Worm (Caenorhabditis elegans): Measurements from ENCODE around the gene K03B4.1.

DNA sequence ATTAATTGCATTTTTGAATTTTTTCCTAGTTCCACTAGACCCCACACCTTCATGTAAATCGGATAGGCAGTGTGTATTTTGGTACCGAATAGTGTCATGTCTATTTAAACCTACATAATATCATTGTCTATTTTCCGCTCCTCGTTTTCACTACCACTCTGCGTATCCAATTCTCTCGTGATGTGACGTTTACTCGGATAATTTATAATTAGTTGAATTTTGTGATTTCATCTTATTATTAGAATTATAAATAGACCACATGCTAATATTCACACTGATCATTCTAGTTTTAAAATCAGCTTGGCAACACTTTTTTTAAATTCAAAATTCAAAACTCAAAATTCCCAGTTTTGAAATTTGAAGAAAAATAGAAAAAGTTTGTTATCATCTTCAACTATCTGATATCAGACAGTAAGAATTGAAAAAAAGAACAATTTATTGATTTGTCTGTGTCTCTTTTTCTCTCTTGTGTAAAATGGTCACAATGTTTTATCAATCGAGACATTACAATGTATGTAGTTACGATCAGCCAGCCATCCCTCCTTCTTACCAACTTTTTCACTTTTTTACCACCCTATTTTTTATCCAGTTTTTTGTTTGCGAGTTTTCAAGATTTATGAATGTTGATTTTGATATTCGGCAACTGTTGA lies 48.5 kb upstream of the K03B4.1 start:
- TF ChIP-seq T26A5.8 (tag; optimal IDR thresholded peaks at IDR 0.05) (no peak), lsy-27 (tag; optimal IDR thresholded peaks at IDR 0.05; ENCODE audit: borderline replicate concordance, insufficient read depth) (no peak), F49E8.2 (tag; optimal IDR thresholded peaks at IDR 0.05; ENCODE audit: insufficient read depth) (no peak), ztf-28 (GFP tag; IDR thresholded peaks at IDR 0.05) (no peak), snpc-4 (GFP tag; optimal IDR thresholded peaks at IDR 0.05) (no peak), snpc-4 (tag; optimal IDR thresholded peaks at IDR 0.05) (no peak), dox-1 (GFP tag; IDR thresholded peaks at IDR 0.05) (no peak), sea-2 (GFP tag; IDR thresholded peaks at IDR 0.05) (no peak), Y79H2A.3 (GFP tag; conservative IDR thresholded peaks at IDR 0.05) (no peak), rec-8 (tag; optimal IDR thresholded peaks at IDR 0.05) (no peak), somi-1 (GFP tag; optimal IDR thresholded peaks at IDR 0.05) (no peak), unc-62 (GFP tag; optimal IDR thresholded peaks at IDR 0.05) (no peak)
